Worm (Caenorhabditis elegans) whole organism, L4/young adult: ENCODE measurements around the gene cyc-2.1.

Experiments used
- W03F9.2 ChIP-seq: fragments of 150-350 bp; optimal IDR thresholded peaks from 2 replicates; lab custom pipeline; 2014; ENCODE audit warnings: missing biosample characterization, missing genetic modification characterization
- dao-5 ChIP-seq: sonication (generic microtip); optimal IDR thresholded peaks from 2 replicates; lab custom pipeline; 2016; ENCODE audit warnings: missing genotype, missing genetic modification characterization, moderate library complexity, missing compliant biosample characterization
- him-1 ChIP-seq: sonication (generic microtip); optimal IDR thresholded peaks from 2 replicates; lab custom pipeline; 2016; ENCODE audit warnings: missing genotype, missing genetic modification reagents, missing genetic modification characterization, missing compliant biosample characterization

cyc-2.1 gene

ce11 chrIV:4705922-4706321, 42.9 kb downstream of the cyc-2.1 start:
- TF ChIP-seq W03F9.2 (tag; lab: Kevin White, UChicago): no peak
- no peak for TF ChIP-seq dao-5 (tag; lab: Kevin White, UChicago)
- TF ChIP-seq him-1 (tag; lab: Kevin White, UChicago): no peak

ce11 chrIV:4705182-4705581, 43.6 kb downstream of the cyc-2.1 start:
- TF ChIP-seq him-1 (tag; lab: Kevin White, UChicago) (no peak), W03F9.2 (tag; lab: Kevin White, UChicago) (peak; percentile 41)

- TF ChIP-seq him-1 (tag; lab: Kevin White, UChicago) (no peak), W03F9.2 (tag; lab: Kevin White, UChicago) (no peak), dao-5 (tag; lab: Kevin White, UChicago) (no peak)
Measured at ce11 chrIV:4703911-4704310, 44.9 kb downstream of the cyc-2.1 start, which contains the start of gene ogdh-1. Gene ogdh-1, minus strand, starts transcription at chrIV:4704011.
